Worm (Caenorhabditis elegans) whole organism, early embryonic: ENCODE results near the gene aexr-3.

Experiments used
- B0310.2 ChIP-seq: sonication (generic microtip); optimal IDR thresholded peaks from 2 replicates; lab custom pipeline; 2016; ENCODE audit warnings: mild to moderate bottlenecking, missing genetic modification characterization, missing compliant biosample characterization
- F13C5.2 ChIP-seq: sonication (generic microtip); optimal IDR thresholded peaks from 2 replicates; lab custom pipeline; 2017; ENCODE audit warnings: mild to moderate bottlenecking, missing genetic modification characterization, inconsistent platforms, missing compliant biosample characterization
- aly-1 ChIP-seq: sonication (generic microtip); optimal IDR thresholded peaks from 2 replicates; lab custom pipeline; 2016; ENCODE audit warnings: missing genetic modification characterization, missing compliant biosample characterization
- ama-1 ChIP-seq: fragments of 150-350 bp; optimal IDR thresholded peaks from 2 replicates; lab custom pipeline; 2014
- ceh-13 ChIP-seq: fragments of 200-800 bp; sonication (Bioruptor generic); optimal IDR thresholded peaks from 2 replicates; lab custom pipeline; 2018; ENCODE audit warnings: mild to moderate bottlenecking, missing genetic modification characterization, missing compliant biosample characterization
- ceh-36 ChIP-seq: sonication (generic microtip); optimal IDR thresholded peaks from 2 replicates; lab custom pipeline; 2016; ENCODE audit warnings: missing genetic modification characterization, inconsistent platforms, missing compliant biosample characterization
- ets-7 ChIP-seq: sonication (generic microtip); optimal IDR thresholded peaks from 2 replicates; lab custom pipeline; 2016; ENCODE audit warnings: missing genotype, missing genetic modification characterization, missing compliant biosample characterization
- flt-1 ChIP-seq: fragments of 200-800 bp; sonication (Bioruptor generic); IDR thresholded peaks from 2 replicates; pipeline ENCODE4 v1.3.6; 2022; ENCODE audit warnings: missing genetic modification characterization, missing compliant biosample characterization
- hmbx-1 ChIP-seq: sonication (generic microtip); optimal IDR thresholded peaks from 2 replicates; lab custom pipeline; 2016; ENCODE audit warnings: mild to moderate bottlenecking, missing genetic modification characterization, missing compliant biosample characterization
- hmg-4 ChIP-seq: fragments of 200-800 bp; sonication (Bioruptor generic); optimal IDR thresholded peaks from 2 replicates; lab custom pipeline; 2018; ENCODE audit warnings: mild to moderate bottlenecking, missing genetic modification characterization, missing compliant biosample characterization
- hnd-1 ChIP-seq: sonication (generic microtip); optimal IDR thresholded peaks from 2 replicates; lab custom pipeline; 2016; ENCODE audit warnings: missing genetic modification characterization, missing compliant biosample characterization
- pes-1 ChIP-seq: fragments of 200-800 bp; sonication (Bioruptor generic); IDR thresholded peaks from 2 replicates; pipeline ENCODE4 v1.3.6; 2022; ENCODE audit warnings: missing genetic modification reagents, missing genetic modification characterization, missing compliant biosample characterization
- scrt-1 ChIP-seq: fragments of 200-800 bp; sonication (Bioruptor generic); IDR thresholded peaks from 2 replicates; pipeline ENCODE4 v1.3.6; 2022; ENCODE audit warnings: missing genetic modification characterization, missing compliant biosample characterization
- sea-1 ChIP-seq: fragments of 200-800 bp; sonication (Bioruptor generic); conservative IDR thresholded peaks from 2 replicates; pipeline ENCODE4 v1.3.6; 2022; ENCODE audit warnings: missing genetic modification characterization, missing compliant biosample characterization
- tbx-11 ChIP-seq: fragments of 200-800 bp; sonication (Bioruptor generic); IDR thresholded peaks from 2 replicates; pipeline ENCODE4 v1.3.6; 2022; ENCODE audit warnings: missing genetic modification characterization, missing compliant biosample characterization
- tbx-37 ChIP-seq: fragments of 200-800 bp; sonication (Bioruptor generic); conservative IDR thresholded peaks from 2 replicates; pipeline ENCODE4 v1.3.6; 2022; ENCODE audit warnings: missing genetic modification reagents, missing genetic modification characterization, missing compliant biosample characterization
- tra-4 ChIP-seq: sonication (generic microtip); optimal IDR thresholded peaks from 2 replicates; lab custom pipeline; 2017; ENCODE audit warnings: missing genetic modification characterization, missing compliant biosample characterization

The aexr-3 gene

DNA sequence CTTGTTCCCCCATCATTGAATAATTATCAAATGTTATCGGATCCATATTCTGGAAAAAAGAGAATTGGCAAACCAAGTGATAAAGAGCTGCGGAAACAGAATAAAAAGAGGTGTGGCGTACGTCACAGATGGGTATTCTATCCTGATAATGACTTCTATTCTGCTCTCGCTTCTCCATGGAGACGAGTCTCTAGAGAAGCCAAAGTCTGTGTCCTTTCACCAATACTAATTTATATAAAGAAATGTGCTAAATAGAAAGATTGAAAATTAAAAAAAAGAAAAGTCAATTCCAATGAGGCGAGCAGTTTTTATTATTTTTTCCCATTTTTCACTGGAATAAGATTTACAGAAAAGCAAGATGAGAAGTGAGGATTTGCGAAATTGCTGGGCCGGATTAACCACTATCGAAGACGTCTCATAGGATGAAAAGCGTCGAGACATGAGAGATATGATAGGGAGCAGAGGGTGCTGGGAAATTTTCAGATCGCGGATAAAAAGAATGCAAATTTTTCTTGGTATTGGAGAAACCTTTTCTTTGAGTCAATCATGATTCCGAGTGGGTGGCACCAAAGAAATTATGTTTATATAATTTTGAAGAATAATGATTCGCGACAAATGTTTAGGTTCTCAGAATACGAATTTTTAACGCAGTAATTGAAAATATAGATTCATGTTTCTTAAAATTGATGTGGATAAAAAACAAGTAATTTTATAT is at the start of gene aexr-3:
Gene aexr-3 (minus strand): TSS at position 51 of the 715 bp plus-strand sequence.
- TF ChIP-seq hmg-4 (GFP tag; lab: Kevin White, UChicago) (no peak), ets-7 (tag; lab: Kevin White, UChicago) (no peak), ceh-13 (no peak), sea-1 (GFP tag; lab: Robert Waterston, UW) (no peak)

ce11 chrX:9010418-9010817 is 49.4 kb upstream of the aexr-3 start, which contains the start of gene C24A3.9:
Gene C24A3.9, minus strand, starts transcription at chrX:9010518.
- TF ChIP-seq flt-1 (GFP tag; lab: Robert Waterston, UW) (no peak), hmg-4 (GFP tag; lab: Kevin White, UChicago) (no peak), ceh-13 (no peak), F13C5.2 (tag; lab: Kevin White, UChicago) (no peak), ama-1 (lab: Kevin White, UChicago) (no peak), pes-1 (GFP tag; lab: Robert Waterston, UW) (no peak), tbx-11 (no peak), tra-4 (no peak), tbx-37 (GFP tag; lab: Robert Waterston, UW) (no peak), scrt-1 (GFP tag; lab: Robert Waterston, UW) (no peak), hmbx-1 (no peak), hnd-1 (tag; lab: Kevin White, UChicago) (no peak), sea-1 (GFP tag; lab: Robert Waterston, UW) (no peak), ets-7 (tag; lab: Kevin White, UChicago) (no peak), aly-1 (tag; lab: Kevin White, UChicago) (no peak), B0310.2 (tag; lab: Kevin White, UChicago) (no peak), ceh-36 (no peak)

ce11 chrX:8998809-8999208 is 37.8 kb upstream of the aexr-3 start, which contains the start of gene C24A3.1:
Gene C24A3.1, plus strand, starts transcription at chrX:8999071.
- TF ChIP-seq tbx-37 (GFP tag; lab: Robert Waterston, UW), result no peak
- TF ChIP-seq scrt-1 (GFP tag; lab: Robert Waterston, UW), result no peak

- TF ChIP-seq hnd-1 (tag; lab: Kevin White, UChicago), result no peak
- no peak for TF ChIP-seq hmg-4 (GFP tag; lab: Kevin White, UChicago)
- no peak for TF ChIP-seq tra-4
- TF ChIP-seq tbx-11, result no peak
- TF ChIP-seq ceh-36, result no peak
- no peak for TF ChIP-seq ama-1 (lab: Kevin White, UChicago)
- no peak for TF ChIP-seq tbx-37 (GFP tag; lab: Robert Waterston, UW)
- no peak for TF ChIP-seq F13C5.2 (tag; lab: Kevin White, UChicago)
- TF ChIP-seq flt-1 (GFP tag; lab: Robert Waterston, UW), result no peak
- no peak for TF ChIP-seq ceh-13
- TF ChIP-seq B0310.2 (tag; lab: Kevin White, UChicago), result no peak
- TF ChIP-seq hmbx-1, result no peak
- TF ChIP-seq sea-1 (GFP tag; lab: Robert Waterston, UW), result no peak
- no peak for TF ChIP-seq ets-7 (tag; lab: Kevin White, UChicago)
- TF ChIP-seq aly-1 (tag; lab: Kevin White, UChicago), result no peak
Observed at ce11 chrX:8997450-8998075, 36.6 kb upstream of the aexr-3 start, which contains the start of gene C24A3.2. Gene C24A3.2, plus strand, starts transcription at chrX:8997500.

- TF ChIP-seq ceh-13 (no peak), ama-1 (lab: Kevin White, UChicago) (no peak), pes-1 (GFP tag; lab: Robert Waterston, UW) (no peak), flt-1 (GFP tag; lab: Robert Waterston, UW) (no peak), tbx-37 (GFP tag; lab: Robert Waterston, UW) (no peak), tbx-11 (no peak), aly-1 (tag; lab: Kevin White, UChicago) (no peak), ceh-36 (no peak), ets-7 (tag; lab: Kevin White, UChicago) (no peak), sea-1 (GFP tag; lab: Robert Waterston, UW) (no peak), tra-4 (no peak), B0310.2 (tag; lab: Kevin White, UChicago) (no peak), scrt-1 (GFP tag; lab: Robert Waterston, UW) (no peak)
Observed at ce11 chrX:8996496-8997116, 35.6 kb upstream of the aexr-3 start.

DNA sequence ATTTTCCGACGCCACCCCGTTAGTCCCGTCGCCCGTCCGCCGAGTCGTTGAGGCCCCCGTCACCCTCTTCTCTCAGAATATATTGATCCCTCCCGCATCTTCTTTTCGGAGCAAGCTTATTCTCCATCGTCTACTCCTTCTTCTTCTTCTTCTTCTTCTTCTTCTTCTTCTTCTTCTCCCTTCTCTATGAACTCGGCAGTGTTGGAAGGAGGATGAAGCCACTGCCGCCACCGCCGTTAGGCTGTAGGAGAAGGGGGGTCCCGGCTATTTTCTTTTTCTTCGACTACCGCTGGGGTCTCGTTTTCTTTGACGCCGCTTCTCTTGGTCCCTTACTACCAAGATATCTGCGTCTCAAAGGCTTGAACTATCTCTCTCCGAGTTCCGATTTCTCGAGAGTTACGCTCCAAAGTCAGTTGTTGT is 34.6 kb upstream of the aexr-3 start:
- TF ChIP-seq tbx-37 (GFP tag; lab: Robert Waterston, UW) (no peak), sea-1 (GFP tag; lab: Robert Waterston, UW) (no peak), scrt-1 (GFP tag; lab: Robert Waterston, UW) (no peak), hnd-1 (tag; lab: Kevin White, UChicago) (no peak), F13C5.2 (tag; lab: Kevin White, UChicago) (peak; percentile 32), ama-1 (lab: Kevin White, UChicago) (no peak), pes-1 (GFP tag; lab: Robert Waterston, UW) (no peak), hmbx-1 (no peak), ets-7 (tag; lab: Kevin White, UChicago) (no peak), ceh-13 (no peak), hmg-4 (GFP tag; lab: Kevin White, UChicago) (peak; percentile 22)
